Worm (Caenorhabditis elegans): Measurements from ENCODE around the gene lec-4.

ce11 chrIII:3811375-3811924 is 38.3 kb upstream of the lec-4 start:
- no peak for TF ChIP-seq tbx-37 (GFP tag; conservative IDR thresholded peaks at IDR 0.05)
- TF ChIP-seq sea-1 (GFP tag; conservative IDR thresholded peaks at IDR 0.05): no peak
- no peak for TF ChIP-seq aly-1 (tag; optimal IDR thresholded peaks at IDR 0.05)
- no peak for TF ChIP-seq tbx-11 (GFP tag; IDR thresholded peaks at IDR 0.05)
- TF ChIP-seq ets-7 (tag; optimal IDR thresholded peaks at IDR 0.05): no peak

Measured in whole organism, early embryonic.